Worm (Caenorhabditis elegans) whole organism, early embryonic: ENCODE results near the gene ddo-1.

ENCODE experiments used
- F13C5.2 ChIP-seq: sonication (generic microtip); optimal IDR thresholded peaks from 2 replicates; lab custom pipeline; 2017; ENCODE audit warnings: mild to moderate bottlenecking, missing genetic modification characterization, inconsistent platforms, missing compliant biosample characterization
- aly-1 ChIP-seq: sonication (generic microtip); optimal IDR thresholded peaks from 2 replicates; lab custom pipeline; 2016; ENCODE audit warnings: missing genetic modification characterization, missing compliant biosample characterization
- ama-1 ChIP-seq: fragments of 150-350 bp; optimal IDR thresholded peaks from 2 replicates; lab custom pipeline; 2014
- ceh-13 ChIP-seq: fragments of 200-800 bp; sonication (Bioruptor generic); optimal IDR thresholded peaks from 2 replicates; lab custom pipeline; 2018; ENCODE audit warnings: mild to moderate bottlenecking, missing genetic modification characterization, missing compliant biosample characterization
- ceh-36 ChIP-seq: sonication (generic microtip); optimal IDR thresholded peaks from 2 replicates; lab custom pipeline; 2016; ENCODE audit warnings: missing genetic modification characterization, inconsistent platforms, missing compliant biosample characterization
- flt-1 ChIP-seq: fragments of 200-800 bp; sonication (Bioruptor generic); IDR thresholded peaks from 2 replicates; pipeline ENCODE4 v1.3.6; 2022; ENCODE audit warnings: missing genetic modification characterization, missing compliant biosample characterization
- tbx-37 ChIP-seq: fragments of 200-800 bp; sonication (Bioruptor generic); conservative IDR thresholded peaks from 2 replicates; pipeline ENCODE4 v1.3.6; 2022; ENCODE audit warnings: missing genetic modification reagents, missing genetic modification characterization, missing compliant biosample characterization
- tra-4 ChIP-seq: sonication (generic microtip); optimal IDR thresholded peaks from 2 replicates; lab custom pipeline; 2017; ENCODE audit warnings: missing genetic modification characterization, missing compliant biosample characterization

DNA sequence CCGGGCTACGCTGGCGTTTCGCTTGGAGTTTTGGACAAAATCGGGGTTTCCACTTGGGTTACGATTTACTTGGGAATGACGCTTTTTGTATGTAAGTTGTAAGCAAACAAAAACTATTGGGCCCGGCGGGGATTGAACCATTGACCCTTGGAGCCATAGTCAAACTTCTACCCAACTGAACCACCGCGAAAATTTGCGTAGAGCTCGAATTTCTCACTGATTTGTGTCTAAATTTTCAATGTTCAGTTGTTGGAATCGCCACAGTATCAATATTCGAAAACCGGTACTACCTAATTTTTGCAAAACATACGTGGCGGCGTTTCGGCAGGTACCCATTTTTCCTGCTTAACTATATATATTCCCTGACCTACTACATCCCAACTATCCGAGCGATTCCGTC, 9.3 kb downstream of the ddo-1 start:
- TF ChIP-seq ceh-36 (tag; lab: Kevin White, UChicago), result no peak
- no peak for TF ChIP-seq ama-1 (lab: Kevin White, UChicago)
- TF ChIP-seq tbx-37 (GFP tag; lab: Robert Waterston, UW), result no peak
- no peak for TF ChIP-seq flt-1 (GFP tag; lab: Robert Waterston, UW)
- no peak for TF ChIP-seq ceh-13 (GFP tag; lab: Kevin White, UChicago)
- no peak for TF ChIP-seq tra-4 (tag; lab: Kevin White, UChicago)
- no peak for TF ChIP-seq F13C5.2 (tag; lab: Kevin White, UChicago)
- no peak for TF ChIP-seq aly-1 (tag; lab: Kevin White, UChicago)
